Worm (Caenorhabditis elegans): ENCODE measurements around the gene C37E2.10.

The C37E2.10 gene

DNA sequence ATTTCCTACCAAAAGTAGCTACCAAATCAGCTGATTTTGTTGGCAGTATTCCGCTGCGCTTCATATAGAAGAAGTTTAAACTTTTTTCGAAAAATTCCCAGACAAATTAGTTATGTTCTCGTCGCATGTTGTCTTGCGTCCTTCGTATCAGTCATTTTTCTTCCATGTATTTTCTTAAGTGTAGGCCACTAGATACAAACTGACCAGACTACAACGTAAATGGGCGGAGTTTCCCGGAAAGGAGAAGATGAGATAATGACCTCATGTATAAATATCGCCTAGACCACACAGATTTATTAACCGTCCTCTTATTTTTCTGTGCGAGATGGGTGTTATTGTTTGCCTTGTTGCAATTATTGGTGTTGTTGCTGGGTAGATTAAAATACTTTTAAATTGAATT, 46.5 kb downstream of the C37E2.10 start, which contains the start of gene cyp-13B2:
cyp-13B2 (plus strand) TSS at position 301 of the 400 bp plus-strand sequence.
- no peak for TF ChIP-seq swsn-7 (tag; optimal IDR thresholded peaks at IDR 0.05)
- TF ChIP-seq efl-1 (optimal IDR thresholded peaks at IDR 0.05): no peak
- peak in 1 of 2 experiments; percentile 4 for TF ChIP-seq efl-1 (GFP tag; optimal IDR thresholded peaks at IDR 0.05 in 1 of 2)

DNA sequence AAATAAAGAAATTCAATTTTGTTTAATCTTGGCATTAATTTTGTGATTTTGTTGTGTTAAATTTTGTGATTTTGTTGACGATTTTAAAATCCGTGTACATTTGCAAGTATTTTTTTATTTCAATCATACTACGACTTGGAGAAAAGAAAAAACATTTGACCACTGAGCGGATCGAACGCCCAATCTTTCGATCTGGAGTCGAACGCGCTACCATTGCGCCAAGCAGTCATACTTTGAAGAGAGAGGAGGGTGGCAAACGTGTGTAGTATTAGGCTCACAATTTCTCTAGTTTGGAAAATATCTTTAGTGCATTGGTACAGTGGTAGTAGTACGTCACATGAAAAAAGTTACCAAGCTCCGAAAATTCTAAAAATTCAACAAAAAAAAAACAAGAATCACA, 50.0 kb downstream of the C37E2.10 start:
- TF ChIP-seq nhr-20 (tag; optimal IDR thresholded peaks at IDR 0.05) (peak; percentile 11), tbx-2 (tag; optimal IDR thresholded peaks at IDR 0.05) (no peak), nhr-90 (tag; optimal IDR thresholded peaks at IDR 0.05; ENCODE audit: poor library complexity) (peak; percentile 16)

Measured in whole organism, L1 larva.